Fruit fly (Drosophila melanogaster): ENCODE measurements around the gene org-1.

The org-1 gene

DNA sequence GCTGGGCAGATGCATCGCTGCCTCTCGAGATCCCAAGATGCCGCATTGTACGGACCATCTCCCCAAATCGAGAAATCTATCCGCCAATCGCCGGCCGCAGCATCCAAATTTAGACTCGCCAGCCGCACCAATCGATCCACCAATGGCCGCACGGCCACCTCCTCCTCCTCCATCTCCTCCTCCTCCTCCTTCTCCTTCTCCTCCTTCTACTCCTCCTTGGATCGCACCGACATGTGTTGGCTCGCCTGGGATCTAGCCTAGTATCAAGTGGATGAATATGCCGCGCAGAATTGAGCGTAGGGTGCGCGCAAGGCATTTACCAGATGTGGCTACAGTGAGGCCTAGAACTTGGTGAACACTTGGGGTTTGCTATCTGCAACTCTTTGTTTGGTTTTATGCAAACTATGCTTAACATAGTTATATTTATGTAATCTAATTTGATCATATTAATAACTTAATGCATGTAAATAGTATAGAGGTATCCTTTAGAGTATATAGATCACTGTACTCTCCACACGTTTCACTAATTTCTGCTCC lies at the start of gene org-1:
TSS of gene org-1 (minus strand) at position 51 of the 537 bp plus-strand sequence.
- peak; percentile 89 for TF ChIP-seq CG8301 (tag; optimal IDR thresholded peaks at IDR 0.05)
- no peak for TF ChIP-seq D1 (tag; optimal IDR thresholded peaks at IDR 0.05)
- TF ChIP-seq CG32121 (GFP tag; IDR thresholded peaks at IDR 0.05): peak; percentile 90
- peak; percentile 94 for TF ChIP-seq Ets98B (GFP tag; IDR thresholded peaks at IDR 0.05)
- TF ChIP-seq Snoo (tag; optimal IDR thresholded peaks at IDR 0.05): peak; percentile 72
- TF ChIP-seq CG10348 (GFP tag; IDR thresholded peaks at IDR 0.05): peak; percentile 81
- TF ChIP-seq Pif1A (GFP tag; optimal IDR thresholded peaks at IDR 0.05): peak; percentile 89
- TF ChIP-seq CG15710 (tag; optimal IDR thresholded peaks at IDR 0.05): peak; percentile 94
- TF ChIP-seq CG4496 (GFP tag; IDR thresholded peaks at IDR 0.05): peak; percentile 97
- no peak for TF ChIP-seq EcR (GFP tag; optimal IDR thresholded peaks at IDR 0.05)
- TF ChIP-seq CG9948 (tag; optimal IDR thresholded peaks at IDR 0.05): peak; percentile 93
- TF ChIP-seq fd96Ca (GFP tag; IDR thresholded peaks at IDR 0.05): peak; percentile 94
- peak; percentile 93 for TF ChIP-seq CG17806 (tag; optimal IDR thresholded peaks at IDR 0.05)
- TF ChIP-seq Pif1B (GFP tag; optimal IDR thresholded peaks at IDR 0.05): peak; percentile 86
- peak; percentile 93 for TF ChIP-seq CG34367 (tag; optimal IDR thresholded peaks at IDR 0.05)
- peak; percentile 94 for TF ChIP-seq CG12605 (GFP tag; IDR thresholded peaks at IDR 0.05)
- TF ChIP-seq CG13204 (GFP tag; optimal IDR thresholded peaks at IDR 0.05): peak; percentile 81
- peak; percentile 93 for TF ChIP-seq CG8159 (tag; optimal IDR thresholded peaks at IDR 0.05)
- TF ChIP-seq rn (GFP tag; IDR thresholded peaks at IDR 0.05): peak; percentile 92
- TF ChIP-seq gl (tag; optimal IDR thresholded peaks at IDR 0.05): peak; percentile 86
- TF ChIP-seq CG14655 (GFP tag; optimal IDR thresholded peaks at IDR 0.05): peak; percentile 92

- no peak for TF ChIP-seq fd96Ca (GFP tag; IDR thresholded peaks at IDR 0.05)
- no peak for TF ChIP-seq CG9948 (tag; optimal IDR thresholded peaks at IDR 0.05)
- no peak for TF ChIP-seq D1 (tag; optimal IDR thresholded peaks at IDR 0.05)
- no peak for TF ChIP-seq CG14655 (GFP tag; optimal IDR thresholded peaks at IDR 0.05)
- no peak for TF ChIP-seq CG17806 (tag; optimal IDR thresholded peaks at IDR 0.05)
- TF ChIP-seq CG15710 (tag; optimal IDR thresholded peaks at IDR 0.05): no peak
- no peak for TF ChIP-seq CG8159 (tag; optimal IDR thresholded peaks at IDR 0.05)
- no peak for TF ChIP-seq CG32121 (GFP tag; IDR thresholded peaks at IDR 0.05)
- no peak for TF ChIP-seq gl (tag; optimal IDR thresholded peaks at IDR 0.05)
- TF ChIP-seq rn (GFP tag; IDR thresholded peaks at IDR 0.05): no peak
- TF ChIP-seq CG4496 (GFP tag; IDR thresholded peaks at IDR 0.05): no peak
- TF ChIP-seq CG12605 (GFP tag; IDR thresholded peaks at IDR 0.05): no peak
- TF ChIP-seq CG10348 (GFP tag; IDR thresholded peaks at IDR 0.05): no peak
- TF ChIP-seq CG8301 (tag; optimal IDR thresholded peaks at IDR 0.05): no peak
- TF ChIP-seq CG13204 (GFP tag; optimal IDR thresholded peaks at IDR 0.05): no peak
These were observed 47.2 kb upstream of the org-1 start for dm6 chrX:8502053-8502452.

- TF ChIP-seq fd96Ca (GFP tag; IDR thresholded peaks at IDR 0.05) (no peak), CG4496 (GFP tag; IDR thresholded peaks at IDR 0.05) (no peak), CG9948 (tag; optimal IDR thresholded peaks at IDR 0.05) (no peak), CG8301 (tag; optimal IDR thresholded peaks at IDR 0.05) (no peak), CG14655 (GFP tag; optimal IDR thresholded peaks at IDR 0.05) (no peak), D1 (tag; optimal IDR thresholded peaks at IDR 0.05) (no peak), CG12605 (GFP tag; IDR thresholded peaks at IDR 0.05) (no peak), CG8159 (tag; optimal IDR thresholded peaks at IDR 0.05) (no peak), gl (tag; optimal IDR thresholded peaks at IDR 0.05) (no peak), CG32121 (GFP tag; IDR thresholded peaks at IDR 0.05) (no peak), Ets98B (GFP tag; IDR thresholded peaks at IDR 0.05) (no peak), CG10348 (GFP tag; IDR thresholded peaks at IDR 0.05) (no peak), Snoo (tag; optimal IDR thresholded peaks at IDR 0.05) (no peak), CG13204 (GFP tag; optimal IDR thresholded peaks at IDR 0.05) (no peak), EcR (GFP tag; optimal IDR thresholded peaks at IDR 0.05) (no peak)
These were observed 46.5 kb upstream of the org-1 start for dm6 chrX:8501374-8501773.

- TF ChIP-seq rn (GFP tag; IDR thresholded peaks at IDR 0.05) (no peak), Pif1A (GFP tag; optimal IDR thresholded peaks at IDR 0.05) (peak; percentile 7), Snoo (tag; optimal IDR thresholded peaks at IDR 0.05) (no peak), fd96Ca (GFP tag; IDR thresholded peaks at IDR 0.05) (no peak; the same call in 2 of the 3 replicates), CG4496 (GFP tag; IDR thresholded peaks at IDR 0.05) (peak; percentile 49; the same call in 1 of the 3 replicates), CG17806 (tag; optimal IDR thresholded peaks at IDR 0.05) (no peak), CG9948 (tag; optimal IDR thresholded peaks at IDR 0.05) (no peak), Ets98B (GFP tag; IDR thresholded peaks at IDR 0.05) (peak; percentile 11; the same call in 1 of the 2 replicates), CG8159 (tag; optimal IDR thresholded peaks at IDR 0.05) (no peak), CG32121 (GFP tag; IDR thresholded peaks at IDR 0.05) (no peak), CG13204 (GFP tag; optimal IDR thresholded peaks at IDR 0.05) (no peak), CG10348 (GFP tag; IDR thresholded peaks at IDR 0.05) (no peak), CG34367 (tag; optimal IDR thresholded peaks at IDR 0.05) (no peak), CG12605 (GFP tag; IDR thresholded peaks at IDR 0.05) (0 out of 2 replicates have a peak, but pooled peaks have one; percentile 14), gl (tag; optimal IDR thresholded peaks at IDR 0.05) (no peak), EcR (GFP tag; optimal IDR thresholded peaks at IDR 0.05) (no peak), CG14655 (GFP tag; optimal IDR thresholded peaks at IDR 0.05) (no peak), CG8301 (tag; optimal IDR thresholded peaks at IDR 0.05) (no peak), D1 (tag; optimal IDR thresholded peaks at IDR 0.05) (no peak), Pif1B (GFP tag; optimal IDR thresholded peaks at IDR 0.05) (no peak), CG15710 (tag; optimal IDR thresholded peaks at IDR 0.05) (no peak)
These were observed 44.3 kb upstream of the org-1 start for dm6 chrX:8499151-8499550.

- TF ChIP-seq Snoo (tag; optimal IDR thresholded peaks at IDR 0.05): no peak
- TF ChIP-seq CG15710 (tag; optimal IDR thresholded peaks at IDR 0.05): peak; percentile 5
- no peak for TF ChIP-seq CG9948 (tag; optimal IDR thresholded peaks at IDR 0.05)
- TF ChIP-seq EcR (GFP tag; optimal IDR thresholded peaks at IDR 0.05): peak; percentile 28
- TF ChIP-seq CG8159 (tag; optimal IDR thresholded peaks at IDR 0.05): peak; percentile 43
- no peak for TF ChIP-seq gl (tag; optimal IDR thresholded peaks at IDR 0.05)
These were observed 42.8 kb upstream of the org-1 start for dm6 chrX:8497604-8498232.
